Worm (Caenorhabditis elegans) whole organism, L1 larva: ENCODE data around the gene H14E04.3.

ENCODE experiments used
- Y116A8C.19 ChIP-seq: sonication (generic microtip); optimal IDR thresholded peaks from 2 replicates; lab custom pipeline; 2016; ENCODE audit warnings: missing compliant biosample characterization, missing genetic modification characterization, borderline replicate concordance
- alr-1 ChIP-seq: fragments of 200-800 bp; sonication (Bioruptor generic); optimal IDR thresholded peaks from 2 replicates; lab custom pipeline; 2018; ENCODE audit warnings: borderline replicate concordance, mild to moderate bottlenecking, missing genetic modification characterization, missing compliant biosample characterization
- aly-2 ChIP-seq: fragments of 150-350 bp; optimal IDR thresholded peaks from 2 replicates; lab custom pipeline; 2014; ENCODE audit warnings: missing biosample characterization, missing genetic modification characterization
- ceh-8 ChIP-seq: fragments of 200-800 bp; sonication (Bioruptor generic); optimal IDR thresholded peaks from 2 replicates; lab custom pipeline; 2018; ENCODE audit warnings: mild to moderate bottlenecking, missing genetic modification characterization, moderate library complexity, missing compliant biosample characterization
- ceh-82 ChIP-seq, 3 experiments: fragments of 150-350 bp in 1 of 3; sonication (generic microtip) in 2 of 3; optimal IDR thresholded peaks; 2 replicates each; lab custom pipeline; 2014 to 2017; ENCODE audit warnings: missing biosample characterization in 3 of 3, missing genetic modification characterization in 3 of 3
- ceh-90 ChIP-seq: sonication (generic microtip); optimal IDR thresholded peaks from 2 replicates; lab custom pipeline; 2016; ENCODE audit warnings: missing genetic modification characterization, missing compliant biosample characterization
- dsc-1 ChIP-seq: sonication (generic microtip); optimal IDR thresholded peaks from 2 replicates; lab custom pipeline; 2016; ENCODE audit warnings: mild to moderate bottlenecking, missing genetic modification characterization, missing compliant biosample characterization
- egl-27 ChIP-seq, 2 experiments: fragments of 150-350 bp in 1 of 2; sonication (generic microtip); optimal IDR thresholded peaks; 3 replicates each; lab custom pipeline; 2017 to 2018; ENCODE audit warnings: missing biosample characterization in 2 of 2, missing genetic modification characterization in 2 of 2, missing genetic modification reagents in 2 of 2
- elt-2 ChIP-seq: sonication (generic microtip); optimal IDR thresholded peaks from 2 replicates; lab custom pipeline; 2016; ENCODE audit warnings: missing genetic modification characterization, mild to moderate bottlenecking, inconsistent platforms, missing compliant biosample characterization, missing genetic modification reagents
- elt-3 ChIP-seq, 6 experiments: fragments of 150-350 bp in 1 of 6; sonication (generic microtip); optimal IDR thresholded peaks; 2 replicates each; lab custom pipeline; 2017 to 2018; ENCODE audit warnings: missing biosample characterization in 6 of 6, missing genetic modification characterization in 6 of 6, inconsistent platforms in 1 of 6
- ets-5 ChIP-seq: fragments of 200-800 bp; sonication (Bioruptor generic); IDR thresholded peaks from 2 replicates; pipeline ENCODE4 v1.3.6; 2022; ENCODE audit warnings: missing genetic modification characterization, missing compliant biosample characterization
- fos-1 ChIP-seq: fragments of 150-350 bp; optimal IDR thresholded peaks from 2 replicates; lab custom pipeline; 2014; ENCODE audit warnings: missing biosample characterization, missing genetic modification characterization
- grh-1 ChIP-seq: fragments of 200-800 bp; sonication (Bioruptor generic); IDR thresholded peaks from 2 replicates; pipeline ENCODE4 v1.3.6; 2022; ENCODE audit warnings: missing genetic modification reagents, missing genetic modification characterization, missing compliant biosample characterization
- hlh-17 ChIP-seq: fragments of 200-800 bp; sonication (Bioruptor generic); optimal IDR thresholded peaks from 2 replicates; lab custom pipeline; 2018; ENCODE audit warnings: missing genetic modification characterization, mild to moderate bottlenecking, missing compliant biosample characterization, moderate library complexity, borderline replicate concordance
- hlh-4 ChIP-seq: sonication (generic microtip); optimal IDR thresholded peaks from 2 replicates; lab custom pipeline; 2016; ENCODE audit warnings: mild to moderate bottlenecking, missing genetic modification characterization, missing compliant biosample characterization
- hpl-2 ChIP-seq: fragments of 150-350 bp; optimal IDR thresholded peaks from 2 replicates; lab custom pipeline; 2014; ENCODE audit warnings: missing biosample characterization, missing genetic modification reagents, missing genetic modification characterization
- irx-1 ChIP-seq: sonication (generic microtip); optimal IDR thresholded peaks from 2 replicates; lab custom pipeline; 2016; ENCODE audit warnings: missing genetic modification characterization, missing compliant biosample characterization
- jun-1 ChIP-seq: fragments of 150-350 bp; optimal IDR thresholded peaks from 2 replicates; lab custom pipeline; 2014; ENCODE audit warnings: missing biosample characterization, missing genetic modification reagents, missing genetic modification characterization
- lin-13 ChIP-seq: fragments of 150-350 bp; optimal IDR thresholded peaks from 2 replicates; lab custom pipeline; 2014; ENCODE audit warnings: missing biosample characterization, missing genetic modification reagents, missing genetic modification characterization
- lin-14 ChIP-seq: fragments of 200-800 bp; sonication (Bioruptor generic); optimal IDR thresholded peaks from 2 replicates; lab custom pipeline; 2018; ENCODE audit warnings: mild to moderate bottlenecking, missing genetic modification characterization, moderate library complexity, missing compliant biosample characterization
- lin-35 ChIP-seq, 2 experiments: fragments of 150-350 bp; optimal IDR thresholded peaks; 2 replicates each; lab custom pipeline; 2014; ENCODE audit warnings: missing biosample characterization in 2 of 2, missing genetic modification characterization in 2 of 2, missing genetic modification reagents in 2 of 2
- lin-39 ChIP-seq: fragments of 150-350 bp; optimal IDR thresholded peaks from 2 replicates; lab custom pipeline; 2014; ENCODE audit warnings: missing biosample characterization, missing genetic modification reagents, missing genetic modification characterization
- lir-3 ChIP-seq: sonication (generic microtip); optimal IDR thresholded peaks from 2 replicates; lab custom pipeline; 2016; ENCODE audit warnings: mild to moderate bottlenecking, missing genetic modification characterization, moderate library complexity, missing compliant biosample characterization; ENCODE audit not compliant: poor library complexity
- lsy-2 ChIP-seq, 2 experiments: fragments of 150-350 bp; optimal IDR thresholded peaks; 2 replicates each; lab custom pipeline; 2014; ENCODE audit warnings: missing biosample characterization in 2 of 2, missing genetic modification characterization in 2 of 2
- mdl-1 ChIP-seq, 2 experiments: fragments of 150-350 bp; optimal IDR thresholded peaks; 2 replicates each; lab custom pipeline; 2014 to 2017; ENCODE audit warnings: missing biosample characterization in 2 of 2, missing genetic modification characterization in 2 of 2, inconsistent platforms in 1 of 2
- mef-2 ChIP-seq: fragments of 150-350 bp; optimal IDR thresholded peaks from 2 replicates; lab custom pipeline; 2014; ENCODE audit warnings: missing biosample characterization, missing genetic modification characterization
- mep-1 ChIP-seq: fragments of 150-350 bp; optimal IDR thresholded peaks from 2 replicates; lab custom pipeline; 2014; ENCODE audit warnings: missing biosample characterization, missing genetic modification characterization
- nhr-12 ChIP-seq: sonication (generic microtip); optimal IDR thresholded peaks from 2 replicates; lab custom pipeline; 2017; ENCODE audit warnings: missing biosample characterization, missing genetic modification characterization
- nhr-19 ChIP-seq: fragments of 200-800 bp; sonication (Bioruptor generic); conservative IDR thresholded peaks from 2 replicates; pipeline ENCODE4 v1.3.6; 2022; ENCODE audit warnings: missing genetic modification characterization, missing compliant biosample characterization
- nhr-28 ChIP-seq: fragments of 150-350 bp; optimal IDR thresholded peaks from 2 replicates; lab custom pipeline; 2014; ENCODE audit warnings: missing biosample characterization, missing genetic modification characterization
- nhr-76 ChIP-seq: sonication (generic microtip); optimal IDR thresholded peaks from 2 replicates; lab custom pipeline; 2017; ENCODE audit warnings: missing biosample characterization, missing genetic modification characterization
- nhr-77 ChIP-seq: fragments of 150-350 bp; optimal IDR thresholded peaks from 2 replicates; lab custom pipeline; 2014; ENCODE audit warnings: missing biosample characterization, missing genetic modification characterization
- nhr-84 ChIP-seq: sonication (generic microtip); optimal IDR thresholded peaks from 2 replicates; lab custom pipeline; 2017; ENCODE audit warnings: missing biosample characterization, missing genetic modification characterization
- nhr-90 ChIP-seq: sonication (generic microtip); optimal IDR thresholded peaks from 2 replicates; lab custom pipeline; 2016; ENCODE audit warnings: mild to moderate bottlenecking, missing genetic modification characterization, missing compliant biosample characterization; ENCODE audit not compliant: poor library complexity
- pax-3 ChIP-seq: fragments of 200-800 bp; sonication (Bioruptor generic); optimal IDR thresholded peaks from 2 replicates; lab custom pipeline; 2018; ENCODE audit warnings: mild to moderate bottlenecking, missing genetic modification characterization, moderate library complexity, missing compliant biosample characterization
- pqm-1 ChIP-seq: sonication (generic microtip); optimal IDR thresholded peaks from 3 replicates; lab custom pipeline; 2017; ENCODE audit warnings: missing biosample characterization, missing genetic modification characterization
- rnt-1 ChIP-seq: sonication (generic microtip); optimal IDR thresholded peaks from 2 replicates; lab custom pipeline; 2016; ENCODE audit warnings: mild to moderate bottlenecking, missing genetic modification characterization, moderate library complexity, missing compliant biosample characterization
- snpc-4 ChIP-seq: fragments of 150-350 bp; optimal IDR thresholded peaks from 2 replicates; lab custom pipeline; 2014; ENCODE audit warnings: missing biosample characterization, missing genetic modification characterization
- snu-23 ChIP-seq: sonication (generic microtip); optimal IDR thresholded peaks from 2 replicates; lab custom pipeline; 2016; ENCODE audit warnings: missing genetic modification characterization, missing compliant biosample characterization
- sptf-1 ChIP-seq: fragments of 150-350 bp; optimal IDR thresholded peaks from 2 replicates; lab custom pipeline; 2014; ENCODE audit warnings: missing biosample characterization, missing genetic modification characterization
- tbx-2 ChIP-seq: sonication (generic microtip); optimal IDR thresholded peaks from 2 replicates; lab custom pipeline; 2016; ENCODE audit warnings: missing genetic modification characterization, missing compliant biosample characterization
- tlp-1 ChIP-seq: fragments of 150-350 bp; optimal IDR thresholded peaks from 2 replicates; lab custom pipeline; 2014; ENCODE audit warnings: missing biosample characterization, missing genetic modification characterization
- unc-130 ChIP-seq: fragments of 150-350 bp; optimal IDR thresholded peaks from 2 replicates; lab custom pipeline; 2017; ENCODE audit warnings: missing biosample characterization, missing genetic modification characterization, inconsistent platforms
- unc-62 ChIP-seq: fragments of 150-350 bp; optimal IDR thresholded peaks from 2 replicates; lab custom pipeline; 2014; ENCODE audit warnings: missing biosample characterization, missing genetic modification reagents, missing genetic modification characterization
- unc-98 ChIP-seq: fragments of 200-800 bp; sonication (Bioruptor generic); IDR thresholded peaks from 2 replicates; pipeline ENCODE4 v1.3.6; 2022; ENCODE audit warnings: missing genetic modification characterization, missing compliant biosample characterization
- vab-15 ChIP-seq: sonication (generic microtip); optimal IDR thresholded peaks from 2 replicates; lab custom pipeline; 2017; ENCODE audit warnings: missing genotype, mild to moderate bottlenecking, missing genetic modification characterization, missing compliant biosample characterization
- xbp-1 ChIP-seq: sonication (generic microtip); optimal IDR thresholded peaks from 2 replicates; lab custom pipeline; 2016; ENCODE audit warnings: missing genetic modification characterization, missing compliant biosample characterization
- zag-1 ChIP-seq: fragments of 150-350 bp; optimal IDR thresholded peaks from 2 replicates; lab custom pipeline; 2014; ENCODE audit warnings: missing biosample characterization, missing genetic modification characterization
- zip-4 ChIP-seq: fragments of 200-800 bp; sonication (Bioruptor generic); optimal IDR thresholded peaks from 2 replicates; lab custom pipeline; 2018; ENCODE audit warnings: mild to moderate bottlenecking, missing genetic modification characterization, moderate library complexity, missing compliant biosample characterization
- ztf-4 ChIP-seq: fragments of 150-350 bp; optimal IDR thresholded peaks from 2 replicates; lab custom pipeline; 2014; ENCODE audit warnings: missing biosample characterization, missing genetic modification characterization

H14E04.3 gene

ce11 chrIII:2401126-2402123 is 15.0 kb upstream of the H14E04.3 start, which contains the start of the genes cic-1 and strm-1 (continued):
- TF ChIP-seq ceh-8 (GFP tag; lab: Kevin White, UChicago): no peak
- peak; percentile 95 to 96 for TF ChIP-seq lin-35 (GFP tag; optimal IDR thresholded peaks at IDR 0.05; lab: Kevin White, UChicago)
- no peak for TF ChIP-seq ztf-4 (tag; lab: Kevin White, UChicago)
- no peak for TF ChIP-seq nhr-28 (tag; lab: Kevin White, UChicago)
- no peak for TF ChIP-seq pqm-1
- TF ChIP-seq grh-1 (GFP tag; lab: Robert Waterston, UW): 0 out of 2 replicates have a peak, but pooled peaks have one; percentile 29
- no peak for TF ChIP-seq egl-27 (tag; optimal IDR thresholded peaks at IDR 0.05; lab: Kevin White, UChicago)
- TF ChIP-seq nhr-90 (tag; lab: Kevin White, UChicago): no peak
- no peak for TF ChIP-seq nhr-84 (tag; lab: Kevin White, UChicago)
- TF ChIP-seq snu-23 (GFP tag; lab: Kevin White, UChicago): peak; percentile 85
- no peak for TF ChIP-seq ceh-90 (tag; lab: Kevin White, UChicago)
- TF ChIP-seq zip-4 (GFP tag; lab: Kevin White, UChicago): no peak
- TF ChIP-seq irx-1 (tag; lab: Kevin White, UChicago): peak; percentile 38
- TF ChIP-seq fos-1: peak; percentile 12
- no peak for TF ChIP-seq hpl-2
- TF ChIP-seq nhr-19 (GFP tag; lab: Robert Waterston, UW): peak; percentile 65
- TF ChIP-seq lsy-2 (tag; optimal IDR thresholded peaks at IDR 0.05; lab: Kevin White, UChicago): peak; percentile 80 to 84
- TF ChIP-seq mep-1 (tag; lab: Kevin White, UChicago): peak; percentile 55
- no peak for TF ChIP-seq nhr-77
- no peak for TF ChIP-seq lin-14
- no peak for TF ChIP-seq lin-13 (GFP tag; lab: Kevin White, UChicago)
- peak; percentile 56 for TF ChIP-seq lin-39 (tag; lab: Kevin White, UChicago)
- no peak for TF ChIP-seq unc-130 (tag; lab: Kevin White, UChicago)
- TF ChIP-seq dsc-1 (tag; lab: Kevin White, UChicago): peak; percentile 55
- TF ChIP-seq jun-1 (tag; lab: Kevin White, UChicago): peak; percentile 32
- no peak for TF ChIP-seq rnt-1 (tag; lab: Kevin White, UChicago)
- no peak for TF ChIP-seq pax-3
- no peak for TF ChIP-seq sptf-1
- TF ChIP-seq elt-2 (tag; lab: Kevin White, UChicago): no peak
- no peak for TF ChIP-seq Y116A8C.19 (tag; lab: Kevin White, UChicago)
- TF ChIP-seq vab-15 (tag; lab: Kevin White, UChicago): no peak
- no peak for TF ChIP-seq unc-98 (GFP tag; lab: Robert Waterston, UW)
- TF ChIP-seq ets-5 (GFP tag; lab: Robert Waterston, UW): no peak
- TF ChIP-seq mdl-1 (tag; optimal IDR thresholded peaks at IDR 0.05; lab: Kevin White, UChicago): no peak
- TF ChIP-seq hlh-4: no peak
- TF ChIP-seq aly-2 (tag; lab: Kevin White, UChicago): peak; percentile 2
- peak; percentile 57 for TF ChIP-seq xbp-1 (tag; lab: Kevin White, UChicago)
- peak; percentile 4 for TF ChIP-seq snpc-4 (tag; lab: Kevin White, UChicago)
- TF ChIP-seq tlp-1: no peak
- TF ChIP-seq elt-3 (tag; optimal IDR thresholded peaks at IDR 0.05; lab: Kevin White, UChicago): peak in 1 of 6 experiments; percentile 33
- no peak for TF ChIP-seq zag-1
- peak; percentile 34 to 66 (median 42) for TF ChIP-seq ceh-82 (tag; optimal IDR thresholded peaks at IDR 0.05; lab: Kevin White, UChicago)
- TF ChIP-seq alr-1 (tag; lab: Kevin White, UChicago): no peak
- no peak for TF ChIP-seq lir-3 (tag; lab: Kevin White, UChicago)
- TF ChIP-seq nhr-12: no peak
- no peak for TF ChIP-seq unc-62
- no peak for TF ChIP-seq hlh-17 (GFP tag; lab: Kevin White, UChicago)
- TF ChIP-seq mef-2: no peak
- TF ChIP-seq tbx-2 (tag; lab: Kevin White, UChicago): peak; percentile 66
- no peak for TF ChIP-seq nhr-76
